Fruit fly (Drosophila melanogaster) whole organism: ENCODE data around the gene CG14314.

Experiments used
- CG8478 ChIP-seq: fragments of >200 bp; optimal IDR thresholded peaks from 2 replicates; lab custom pipeline; 2018; ENCODE audit warnings: inconsistent platforms
- Dll ChIP-seq: fragments of >200 bp; optimal IDR thresholded peaks from 2 replicates; lab custom pipeline; 2017
- EcR ChIP-seq, 2 experiments: fragments of >200 bp; optimal IDR thresholded peaks; 2 replicates each; lab custom pipeline; 2017; ENCODE audit warnings: missing biosample characterization in 2 of 2, missing genetic modification characterization in 2 of 2, missing genetic modification reagents in 2 of 2
- pan ChIP-seq: fragments of >200 bp; optimal IDR thresholded peaks from 2 replicates; lab custom pipeline; 2017
- psq ChIP-seq: fragments of >200 bp; optimal IDR thresholded peaks from 2 replicates; lab custom pipeline; 2017
- usp ChIP-seq: fragments of >200 bp; optimal IDR thresholded peaks from 2 replicates; lab custom pipeline; 2017; ENCODE audit warnings: missing biosample characterization, missing genetic modification characterization, mixed read lengths

CG14314 gene

dm6 chr3R:18223434-18223833 is 7.5 kb downstream of the CG14314 start, which contains the start of the genes mTerf5 and Non3:
Gene mTerf5 (minus strand): TSS chr3R:18223682.
Gene Non3 (plus strand): TSS chr3R:18223722.
- TF ChIP-seq CG8478 (lab: Kevin White, UChicago) (no peak), usp (no peak), EcR (GFP tag; optimal IDR thresholded peaks at IDR 0.05; lab: Kevin White, UChicago) (no peak), Dll (lab: Kevin White, UChicago) (no peak), pan (lab: Kevin White, UChicago) (no peak), psq (lab: Kevin White, UChicago) (no peak)

DNA sequence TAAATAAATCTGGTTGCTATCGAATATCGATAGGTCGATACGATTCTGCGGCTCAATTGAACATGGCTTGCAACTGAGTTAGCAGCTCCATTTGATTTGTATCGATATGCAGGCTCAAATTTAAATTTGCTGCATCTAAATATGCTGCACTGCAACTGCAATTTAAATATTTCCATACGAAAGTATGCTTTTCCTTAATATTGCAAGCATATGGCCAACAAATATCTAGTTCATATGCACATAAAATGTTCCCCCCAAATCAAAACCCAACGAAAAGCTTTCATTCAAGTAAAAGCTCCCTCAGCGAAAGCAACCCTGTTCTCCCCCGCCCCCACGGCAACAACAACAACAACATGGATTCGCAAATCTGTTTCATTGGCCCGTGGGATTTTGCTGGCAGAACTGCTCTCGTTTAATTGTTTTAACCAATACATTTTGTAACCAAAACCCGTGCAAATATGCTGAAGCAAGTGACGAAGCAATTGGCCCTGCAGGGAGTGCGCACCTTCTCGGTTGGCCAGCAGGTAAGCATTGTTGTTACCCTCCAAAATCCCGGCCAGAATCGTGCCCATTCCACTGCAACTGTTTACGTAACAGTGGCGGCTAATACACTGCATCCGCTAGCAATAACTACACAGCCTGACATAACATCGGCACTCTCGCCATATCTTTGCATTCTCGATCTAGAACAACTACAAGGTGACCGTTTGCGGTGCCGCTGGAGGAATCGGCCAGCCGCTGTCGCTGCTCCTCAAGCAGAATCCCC is 10.3 kb downstream of the CG14314 start, which contains the start of the genes CG7168 and Mdh2:
TSS of gene CG7168 (minus strand) at position 40 of the 766 bp plus-strand sequence.
TSS of gene Mdh2 (plus strand) at position 354 of the 766 bp plus-strand sequence.
- TF ChIP-seq Dll (lab: Kevin White, UChicago) = no peak
- no peak for TF ChIP-seq EcR (GFP tag; optimal IDR thresholded peaks at IDR 0.05; lab: Kevin White, UChicago)
- no peak for TF ChIP-seq pan (lab: Kevin White, UChicago)
- no peak for TF ChIP-seq CG8478 (lab: Kevin White, UChicago)
- TF ChIP-seq usp = no peak
- TF ChIP-seq psq (lab: Kevin White, UChicago) = no peak

- TF ChIP-seq Dll (lab: Kevin White, UChicago) (no peak), usp (no peak), EcR (GFP tag; optimal IDR thresholded peaks at IDR 0.05; lab: Kevin White, UChicago) (no peak), pan (lab: Kevin White, UChicago) (no peak), CG8478 (lab: Kevin White, UChicago) (no peak), psq (lab: Kevin White, UChicago) (no peak)
Observed at dm6 chr3R:18226809-18227157, 10.8 kb downstream of the CG14314 start.

dm6 chr3R:18227385-18227784 is 11.4 kb downstream of the CG14314 start:
- no peak for TF ChIP-seq psq (lab: Kevin White, UChicago)
- TF ChIP-seq pan (lab: Kevin White, UChicago) = no peak
- no peak for TF ChIP-seq Dll (lab: Kevin White, UChicago)
- no peak for TF ChIP-seq EcR (GFP tag; optimal IDR thresholded peaks at IDR 0.05; lab: Kevin White, UChicago)

- TF ChIP-seq EcR (GFP tag; optimal IDR thresholded peaks at IDR 0.05; lab: Kevin White, UChicago) = no peak
- no peak for TF ChIP-seq CG8478 (lab: Kevin White, UChicago)
- no peak for TF ChIP-seq psq (lab: Kevin White, UChicago)
- TF ChIP-seq pan (lab: Kevin White, UChicago) = no peak
- TF ChIP-seq Dll (lab: Kevin White, UChicago) = no peak
- no peak for TF ChIP-seq usp
Observed at dm6 chr3R:18228713-18229222, 12.8 kb downstream of the CG14314 start.

dm6 chr3R:18230229-18230628 is 14.3 kb downstream of the CG14314 start:
- TF ChIP-seq pan (lab: Kevin White, UChicago) (no peak), psq (lab: Kevin White, UChicago) (no peak), EcR (GFP tag; optimal IDR thresholded peaks at IDR 0.05; lab: Kevin White, UChicago) (no peak), usp (no peak), CG8478 (lab: Kevin White, UChicago) (no peak), Dll (lab: Kevin White, UChicago) (no peak)

DNA sequence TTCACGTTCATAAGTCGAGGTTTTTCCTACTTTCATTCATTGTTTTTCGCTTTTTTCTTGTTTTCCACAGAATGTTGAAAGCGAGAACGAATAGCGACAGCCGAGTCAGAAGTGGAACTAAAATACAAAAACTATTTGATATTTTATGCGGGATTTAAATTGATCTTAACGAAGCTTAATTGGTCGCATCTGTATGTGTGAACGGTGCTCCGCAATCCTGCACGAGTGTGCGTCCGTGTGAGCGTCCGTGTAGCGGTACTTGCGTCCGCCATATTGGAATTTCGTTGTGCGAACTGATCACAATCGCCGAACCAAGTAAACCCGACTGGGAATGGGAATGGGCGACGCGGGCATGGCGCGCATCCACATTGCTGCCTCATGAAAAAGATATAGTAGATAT is 16.2 kb downstream of the CG14314 start:
- no peak for TF ChIP-seq Dll (lab: Kevin White, UChicago)
- TF ChIP-seq CG8478 (lab: Kevin White, UChicago) = no peak
- no peak for TF ChIP-seq usp
- TF ChIP-seq pan (lab: Kevin White, UChicago) = no peak
- no peak for TF ChIP-seq EcR (GFP tag; optimal IDR thresholded peaks at IDR 0.05; lab: Kevin White, UChicago)
- no peak for TF ChIP-seq psq (lab: Kevin White, UChicago)

- no peak for TF ChIP-seq EcR (GFP tag; optimal IDR thresholded peaks at IDR 0.05; lab: Kevin White, UChicago)
- TF ChIP-seq Dll (lab: Kevin White, UChicago) = no peak
- no peak for TF ChIP-seq usp
- no peak for TF ChIP-seq pan (lab: Kevin White, UChicago)
- TF ChIP-seq CG8478 (lab: Kevin White, UChicago) = no peak
- TF ChIP-seq psq (lab: Kevin White, UChicago) = no peak
Observed at dm6 chr3R:18234699-18235257, 18.8 kb downstream of the CG14314 start.

DNA sequence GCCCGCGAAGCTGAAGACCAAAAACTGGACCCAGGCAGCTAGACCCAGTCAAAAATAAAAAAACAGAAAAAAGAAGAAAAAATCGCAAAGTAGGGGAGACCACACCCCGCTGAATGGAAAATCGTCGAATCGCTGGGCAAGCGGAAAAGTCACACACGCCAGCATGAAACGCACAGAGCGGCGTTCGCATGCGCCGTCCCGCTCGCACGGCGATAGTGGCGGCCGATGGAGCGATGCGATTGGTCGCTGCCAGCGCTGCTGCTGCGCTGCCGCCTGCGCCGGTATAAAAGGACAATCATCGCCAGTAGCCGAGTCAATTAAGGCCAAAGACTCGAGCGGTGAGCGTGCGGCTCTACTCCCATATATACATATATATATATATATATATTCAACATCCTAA is 19.9 kb downstream of the CG14314 start, which contains the start of gene repo:
TSS of gene repo (plus strand) at position 314 of the 400 bp plus-strand sequence.
- no peak for TF ChIP-seq psq (lab: Kevin White, UChicago)
- TF ChIP-seq Dll (lab: Kevin White, UChicago) = no peak
- no peak for TF ChIP-seq pan (lab: Kevin White, UChicago)
- TF ChIP-seq CG8478 (lab: Kevin White, UChicago) = no peak

DNA sequence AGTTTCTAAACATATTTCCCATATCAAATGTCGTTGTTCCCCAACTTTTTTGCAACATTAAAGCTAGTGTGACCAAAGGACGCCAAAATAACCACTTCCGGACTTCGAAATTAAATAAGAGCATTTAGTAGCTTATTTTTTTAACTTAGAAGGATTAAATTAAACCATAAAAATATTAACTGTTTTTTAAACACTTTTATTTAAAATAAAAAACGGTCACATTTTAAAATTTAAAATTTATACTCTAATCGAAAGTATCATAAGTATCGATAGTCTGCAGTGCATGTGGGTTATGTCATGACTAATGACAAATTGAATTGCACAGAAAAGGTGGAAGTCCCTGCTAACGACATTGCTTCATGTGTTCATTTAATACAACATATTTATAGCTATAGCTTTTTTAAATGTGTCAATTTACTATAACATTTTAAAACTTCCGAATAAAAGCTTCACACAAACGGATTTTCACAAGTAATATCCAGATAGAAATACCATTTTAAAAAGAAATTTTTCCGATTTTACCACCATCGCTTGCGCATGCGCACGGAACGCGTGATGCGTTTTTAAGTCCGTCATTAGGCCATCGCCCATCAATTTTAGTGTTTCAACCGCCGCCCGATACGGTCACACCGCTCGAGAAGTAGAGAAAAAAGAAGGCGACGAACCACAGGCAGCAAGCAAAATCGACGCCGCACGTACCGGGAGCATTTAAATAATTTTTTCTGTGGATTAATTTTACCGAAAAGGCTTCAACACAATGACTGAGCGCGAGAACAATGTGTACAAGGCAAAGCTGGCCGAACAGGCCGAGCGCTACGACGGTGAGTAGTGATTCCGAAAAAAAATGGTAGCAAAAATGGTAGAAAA is 26.4 kb downstream of the CG14314 start, which contains the start of the genes CG7156 and 14-3-3epsilon:
TSS of gene CG7156 (minus strand) at position 71 of the 867 bp plus-strand sequence.
TSS of gene 14-3-3epsilon (plus strand) at position 443 of the 867 bp plus-strand sequence.
- TF ChIP-seq psq (lab: Kevin White, UChicago) (no peak), usp (no peak), CG8478 (lab: Kevin White, UChicago) (no peak), EcR (GFP tag; optimal IDR thresholded peaks at IDR 0.05; lab: Kevin White, UChicago) (no peak), pan (lab: Kevin White, UChicago) (no peak), Dll (lab: Kevin White, UChicago) (no peak)
